Worm (Caenorhabditis elegans) whole organism, L4 larva: ENCODE measurements around the gene F20C5.11.

Experiments
- D1046.2 ChIP-seq: fragments of 200-800 bp; sonication (Bioruptor generic); IDR thresholded peaks from 2 replicates; pipeline ENCODE4 v1.3.6; 2022; ENCODE audit warnings: missing genetic modification characterization, missing compliant biosample characterization
- F10B5.3 ChIP-seq: sonication (generic microtip); optimal IDR thresholded peaks from 2 replicates; lab custom pipeline; 2016; ENCODE audit warnings: mild to moderate bottlenecking, missing genetic modification characterization, missing compliant biosample characterization
- F26F4.8 ChIP-seq: fragments of 200-800 bp; sonication (Bioruptor generic); conservative IDR thresholded peaks from 2 replicates; pipeline ENCODE4 v1.3.6; 2022; ENCODE audit warnings: missing genetic modification characterization, missing compliant biosample characterization
- R02D3.7 ChIP-seq: fragments of 150-350 bp; sonication (generic microtip); optimal IDR thresholded peaks from 3 replicates; lab custom pipeline; 2014; ENCODE audit warnings: missing biosample characterization, missing genetic modification characterization
- T20F7.1 ChIP-seq: fragments of 200-800 bp; sonication (Bioruptor generic); optimal IDR thresholded peaks from 2 replicates; lab custom pipeline; 2018; ENCODE audit warnings: mild to moderate bottlenecking, missing genetic modification characterization, missing compliant biosample characterization
- T26A8.4 ChIP-seq: fragments of 200-800 bp; sonication (Bioruptor generic); IDR thresholded peaks from 2 replicates; pipeline ENCODE4 v1.3.6; 2022; ENCODE audit warnings: missing genetic modification characterization, missing compliant biosample characterization
- Y75B8A.6 ChIP-seq: fragments of 200-800 bp; sonication (Bioruptor generic); IDR thresholded peaks from 2 replicates; pipeline ENCODE4 v1.3.6; 2022; ENCODE audit warnings: missing genetic modification reagents, missing genetic modification characterization, missing compliant biosample characterization
- aly-2 ChIP-seq: sonication (generic microtip); optimal IDR thresholded peaks from 2 replicates; lab custom pipeline; 2018; ENCODE audit warnings: missing biosample characterization, missing genetic modification characterization
- ama-1 ChIP-seq: fragments of 150-350 bp; optimal IDR thresholded peaks from 2 replicates; lab custom pipeline; 2014; ENCODE audit warnings: inconsistent platforms, mixed read lengths
- arid-1 ChIP-seq: fragments of 200-800 bp; sonication (Bioruptor generic); conservative IDR thresholded peaks from 2 replicates; pipeline ENCODE4 v1.3.6; 2022; ENCODE audit warnings: missing genetic modification reagents, missing genetic modification characterization, missing compliant biosample characterization
- attf-4 ChIP-seq: sonication (generic microtip); optimal IDR thresholded peaks from 3 replicates; lab custom pipeline; 2017; ENCODE audit warnings: missing biosample characterization, missing genetic modification characterization
- ceh-20 ChIP-seq: fragments of 200-800 bp; sonication (Bioruptor generic); IDR thresholded peaks from 2 replicates; pipeline ENCODE4 v1.3.6; 2022; ENCODE audit warnings: missing genetic modification reagents, missing genetic modification characterization, missing compliant biosample characterization
- ceh-28 ChIP-seq: fragments of 150-350 bp; optimal IDR thresholded peaks from 2 replicates; lab custom pipeline; 2014; ENCODE audit warnings: missing biosample characterization, missing genetic modification reagents, missing genetic modification characterization
- ceh-44 ChIP-seq: fragments of 200-800 bp; sonication (Bioruptor generic); IDR thresholded peaks from 2 replicates; pipeline ENCODE4 v1.3.6; 2022; ENCODE audit warnings: missing genetic modification reagents, missing genetic modification characterization, missing compliant biosample characterization
- ceh-82 ChIP-seq: sonication (generic microtip); optimal IDR thresholded peaks from 2 replicates; lab custom pipeline; 2017; ENCODE audit warnings: missing biosample characterization, missing genetic modification characterization
- ces-1 ChIP-seq: fragments of 150-350 bp; sonication (generic microtip); optimal IDR thresholded peaks from 4 replicates; lab custom pipeline; 2014; ENCODE audit warnings: missing biosample characterization, missing genetic modification reagents, missing genetic modification characterization
- cey-2 ChIP-seq: sonication (generic microtip); optimal IDR thresholded peaks from 3 replicates; lab custom pipeline; 2017; ENCODE audit warnings: missing genetic modification characterization, mild to moderate bottlenecking, missing compliant biosample characterization, antibody characterized with exemption, borderline replicate concordance; ENCODE audit not compliant: insufficient read depth
- daf-12 ChIP-seq: fragments of 150-350 bp; optimal IDR thresholded peaks from 2 replicates; lab custom pipeline; 2014; ENCODE audit warnings: missing biosample characterization, missing genetic modification reagents, missing genetic modification characterization
- daf-16 ChIP-seq, 3 experiments: sonication (generic microtip); optimal IDR thresholded peaks; 2 replicates each; lab custom pipeline; 2016 to 2017; ENCODE audit warnings: missing genetic modification characterization in 3 of 3, missing genetic modification reagents in 3 of 3, mild to moderate bottlenecking in 2 of 3, missing compliant biosample characterization in 2 of 3, missing biosample characterization in 1 of 3, moderate library complexity in 1 of 3
- daf-19 ChIP-seq: fragments of 200-800 bp; sonication (Bioruptor generic); conservative IDR thresholded peaks from 2 replicates; pipeline ENCODE4 v1.3.6; 2022; ENCODE audit warnings: missing genetic modification characterization, missing compliant biosample characterization
- dmd-6 ChIP-seq: fragments of 200-800 bp; sonication (Bioruptor generic); IDR thresholded peaks from 2 replicates; pipeline ENCODE4 v1.3.6; 2022; ENCODE audit warnings: missing genetic modification reagents, missing genetic modification characterization, missing compliant biosample characterization
- dmd-8 ChIP-seq: fragments of 200-800 bp; sonication (Bioruptor generic); IDR thresholded peaks from 2 replicates; pipeline ENCODE4 v1.3.6; 2022; ENCODE audit warnings: missing genetic modification characterization, missing compliant biosample characterization
- fkh-10 ChIP-seq: fragments of 150-350 bp; optimal IDR thresholded peaks from 2 replicates; lab custom pipeline; 2014; ENCODE audit warnings: missing biosample characterization, missing genetic modification reagents, missing genetic modification characterization
- hif-1 ChIP-seq, 2 experiments: sonication (generic microtip); optimal IDR thresholded peaks; 2 replicates each; lab custom pipeline; 2016 to 2017; ENCODE audit warnings: missing compliant biosample characterization in 2 of 2, missing genetic modification characterization in 2 of 2, missing genetic modification reagents in 2 of 2, missing genotype in 2 of 2, mild to moderate bottlenecking in 1 of 2
- hlh-11 ChIP-seq: fragments of 200-800 bp; sonication (Bioruptor generic); optimal IDR thresholded peaks from 2 replicates; lab custom pipeline; 2018; ENCODE audit warnings: mild to moderate bottlenecking, missing genetic modification characterization, missing compliant biosample characterization
- hmg-1.1 ChIP-seq: fragments of 200-800 bp; sonication (Bioruptor generic); IDR thresholded peaks from 2 replicates; pipeline ENCODE4 v1.3.6; 2022; ENCODE audit warnings: missing genetic modification reagents, missing genetic modification characterization, missing compliant biosample characterization
- lin-1 ChIP-seq: fragments of 200-800 bp; sonication (Bioruptor generic); IDR thresholded peaks from 2 replicates; pipeline ENCODE4 v1.3.6; 2022; ENCODE audit warnings: missing genetic modification reagents, missing genetic modification characterization, missing compliant biosample characterization
- lin-15B ChIP-seq: fragments of 150-350 bp; sonication (generic microtip); optimal IDR thresholded peaks from 3 replicates; lab custom pipeline; 2014; ENCODE audit warnings: missing biosample characterization, missing genetic modification characterization
- lin-29 ChIP-seq: fragments of 200-800 bp; sonication (Bioruptor generic); IDR thresholded peaks from 2 replicates; pipeline ENCODE4 v1.3.6; 2022; ENCODE audit warnings: missing genetic modification reagents, missing genetic modification characterization, missing compliant biosample characterization
- lsy-2 ChIP-seq, 2 experiments: fragments of 150-350 bp in 1 of 2; sonication (generic microtip) in 1 of 2; optimal IDR thresholded peaks; 2 replicates each; lab custom pipeline; 2014 to 2017; ENCODE audit warnings: missing biosample characterization in 2 of 2, missing genetic modification characterization in 2 of 2
- madf-9 ChIP-seq: fragments of 200-800 bp; sonication (Bioruptor generic); conservative IDR thresholded peaks from 2 replicates; pipeline ENCODE4 v1.3.6; 2022; ENCODE audit warnings: missing genetic modification reagents, missing genetic modification characterization, missing compliant biosample characterization
- mep-1 ChIP-seq: fragments of 150-350 bp; sonication (generic microtip); optimal IDR thresholded peaks from 3 replicates; lab custom pipeline; 2014; ENCODE audit warnings: missing biosample characterization, missing genetic modification characterization
- mxl-2 ChIP-seq: fragments of 200-800 bp; sonication (Bioruptor generic); conservative IDR thresholded peaks from 2 replicates; pipeline ENCODE4 v1.3.6; 2022; ENCODE audit warnings: missing genetic modification reagents, missing genetic modification characterization, missing compliant biosample characterization
- nhr-25 ChIP-seq: sonication (generic microtip); optimal IDR thresholded peaks from 2 replicates; lab custom pipeline; 2017; ENCODE audit warnings: missing genetic modification characterization, mild to moderate bottlenecking, missing compliant biosample characterization, antibody characterized with exemption, moderate library complexity, borderline replicate concordance; ENCODE audit not compliant: insufficient read depth
- nhr-28 ChIP-seq: fragments of 150-350 bp; optimal IDR thresholded peaks from 2 replicates; lab custom pipeline; 2014; ENCODE audit warnings: missing biosample characterization, missing genetic modification characterization
- nhr-6 ChIP-seq: fragments of 150-350 bp; optimal IDR thresholded peaks from 2 replicates; lab custom pipeline; 2014; ENCODE audit warnings: missing biosample characterization, missing genetic modification characterization
- nhr-76 ChIP-seq: fragments of 150-350 bp; optimal IDR thresholded peaks from 2 replicates; lab custom pipeline; 2014; ENCODE audit warnings: missing biosample characterization, missing genetic modification characterization
- nhr-77 ChIP-seq: fragments of 150-350 bp; optimal IDR thresholded peaks from 2 replicates; lab custom pipeline; 2014; ENCODE audit warnings: missing biosample characterization, missing genetic modification characterization
- php-3 ChIP-seq: fragments of 200-800 bp; sonication (Bioruptor generic); IDR thresholded peaks from 2 replicates; pipeline ENCODE4 v1.3.6; 2022; ENCODE audit warnings: missing genetic modification reagents, missing genetic modification characterization, missing compliant biosample characterization
- pqm-1 ChIP-seq: sonication (generic microtip); optimal IDR thresholded peaks from 2 replicates; lab custom pipeline; 2017; ENCODE audit warnings: missing biosample characterization, missing genetic modification characterization
- saeg-2 ChIP-seq: fragments of 200-800 bp; sonication (Bioruptor generic); IDR thresholded peaks from 2 replicates; pipeline ENCODE4 v1.3.6; 2022; ENCODE audit warnings: missing genetic modification reagents, missing genetic modification characterization, missing compliant biosample characterization
- set-16 ChIP-seq: fragments of 200-800 bp; sonication (Bioruptor generic); IDR thresholded peaks from 2 replicates; pipeline ENCODE4 v1.3.6; 2022; ENCODE audit warnings: missing genetic modification reagents, missing genetic modification characterization, missing compliant biosample characterization
- snpc-4 ChIP-seq: fragments of 150-350 bp; optimal IDR thresholded peaks from 2 replicates; lab custom pipeline; 2014; ENCODE audit warnings: missing biosample characterization, missing genetic modification characterization
- spr-1 ChIP-seq: sonication (generic microtip); optimal IDR thresholded peaks from 2 replicates; lab custom pipeline; 2016; ENCODE audit warnings: mild to moderate bottlenecking, missing genetic modification characterization, missing compliant biosample characterization
- unc-62 ChIP-seq, 3 experiments: fragments of 150-350 bp in 1 of 3; sonication (generic microtip); optimal IDR thresholded peaks in 2 of 3; peaks in 1 of 3; 1 replicate in 1 of 3; 2 replicates in 2 of 3; lab custom pipeline; 2014 to 2017; ENCODE audit warnings: missing biosample characterization in 3 of 3, missing genetic modification characterization in 3 of 3, missing genetic modification reagents in 3 of 3, missing genotype in 1 of 3
- zag-1 ChIP-seq: fragments of 150-350 bp; optimal IDR thresholded peaks from 2 replicates; lab custom pipeline; 2014; ENCODE audit warnings: missing biosample characterization, missing genetic modification characterization
- zip-11 ChIP-seq: fragments of 200-800 bp; sonication (Bioruptor generic); IDR thresholded peaks from 2 replicates; pipeline ENCODE4 v1.3.6; 2022; ENCODE audit warnings: missing genetic modification characterization, missing compliant biosample characterization
- ztf-7 ChIP-seq: fragments of 150-350 bp; optimal IDR thresholded peaks from 2 replicates; lab custom pipeline; 2014; ENCODE audit warnings: missing biosample characterization, missing genetic modification characterization

F20C5.11 gene

ce11 chrIV:8794895-8795665 lies 33.3 kb upstream of the F20C5.11 start:
- TF ChIP-seq nhr-6 (tag; lab: Kevin White, UChicago) (peak; percentile 51), madf-9 (GFP tag; lab: Robert Waterston, UW) (0 out of 2 replicates have a peak, but pooled peaks have one; percentile 3), lin-29 (GFP tag; lab: Robert Waterston, UW) (peak; percentile 37; the same call in 1 of the 2 replicates), lin-15B (tag; lab: Kevin White, UChicago) (no peak), D1046.2 (GFP tag; lab: Robert Waterston, UW) (0 out of 2 replicates have a peak, but pooled peaks have one; percentile 10), T26A8.4 (peak; percentile 68; the same call in 1 of the 2 replicates), ceh-44 (GFP tag; lab: Robert Waterston, UW) (0 out of 2 replicates have a peak, but pooled peaks have one; percentile 31), dmd-6 (peak; percentile 93), nhr-77 (tag; lab: Kevin White, UChicago) (peak; percentile 93), attf-4 (no peak), aly-2 (tag; lab: Kevin White, UChicago) (no peak), ceh-28 (peak; percentile 30), spr-1 (tag; lab: Kevin White, UChicago) (peak; percentile 53), Y75B8A.6 (GFP tag; lab: Robert Waterston, UW) (no peak), saeg-2 (GFP tag; lab: Robert Waterston, UW) (0 out of 2 replicates have a peak, but pooled peaks have one; percentile 70), zag-1 (tag; lab: Kevin White, UChicago) (no peak), F26F4.8 (GFP tag; lab: Robert Waterston, UW) (no peak), daf-12 (tag; lab: Kevin White, UChicago) (no peak), ceh-20 (GFP tag; lab: Robert Waterston, UW) (peak; percentile 68), mxl-2 (no peak), F10B5.3 (tag; lab: Kevin White, UChicago) (peak; percentile 27), nhr-25 (tag; lab: Kevin White, UChicago) (peak; percentile 85), cey-2 (tag; lab: Kevin White, UChicago) (peak; percentile 93), ces-1 (GFP tag; lab: Kevin White, UChicago) (peak; percentile 1), R02D3.7 (tag; lab: Kevin White, UChicago) (no peak), set-16 (GFP tag; lab: Robert Waterston, UW) (peak; percentile 100), ztf-7 (no peak), hmg-1.1 (GFP tag; lab: Robert Waterston, UW) (peak; percentile 90), snpc-4 (tag; lab: Kevin White, UChicago) (no peak), ceh-82 (tag; lab: Kevin White, UChicago) (no peak), nhr-76 (tag; lab: Kevin White, UChicago) (no peak), unc-62 (GFP tag; optimal IDR thresholded peaks at IDR 0.05 in 1 of 2; lab: Kevin White, UChicago) (peak in 1 of 2 experiments; percentile 98), unc-62 (tag; optimal IDR thresholded peaks at IDR 0.05; lab: Kevin White, UChicago) (peak; percentile 95), zip-11 (GFP tag; lab: Robert Waterston, UW) (no peak), arid-1 (0 out of 2 replicates have a peak, but pooled peaks have one; percentile 18), lin-1 (GFP tag; lab: Robert Waterston, UW) (peak; percentile 50; the same call in 1 of the 2 replicates), T20F7.1 (GFP tag; lab: Kevin White, UChicago) (peak; percentile 86), pqm-1 (tag; lab: Kevin White, UChicago) (peak; percentile 68), daf-16 (GFP tag; optimal IDR thresholded peaks at IDR 0.05; lab: Kevin White, UChicago) (peak; percentile 51 to 71), daf-16 (tag; optimal IDR thresholded peaks at IDR 0.05; lab: Kevin White, UChicago) (peak; percentile 62), nhr-28 (peak; percentile 70), hif-1 (tag; optimal IDR thresholded peaks at IDR 0.05; lab: Kevin White, UChicago) (peak; percentile 16 to 90), hlh-11 (peak; percentile 99), fkh-10 (peak; percentile 23), daf-19 (GFP tag; lab: Robert Waterston, UW) (no peak), mep-1 (peak; percentile 96), lsy-2 (tag; optimal IDR thresholded peaks at IDR 0.05; lab: Kevin White, UChicago) (peak; percentile 70 to 78), php-3 (0 out of 2 replicates have a peak, but pooled peaks have one; percentile 51), dmd-8 (GFP tag; lab: Robert Waterston, UW) (no peak), ama-1 (lab: Kevin White, UChicago) (peak; percentile 3)
